Worm (Caenorhabditis elegans): Measurements from ENCODE around the gene pxmp-4.

The pxmp-4 gene

ce11 chrIV:337128-337646 is at the start of gene pxmp-4:
TSS of gene pxmp-4 (minus strand) at chrIV:337178.
- TF ChIP-seq T22C8.4 (GFP tag; IDR thresholded peaks at IDR 0.05) (no peak), flt-1 (GFP tag; IDR thresholded peaks at IDR 0.05) (no peak), ztf-23 (GFP tag; IDR thresholded peaks at IDR 0.05) (no peak), klf-2 (GFP tag; conservative IDR thresholded peaks at IDR 0.05) (no peak), tab-1 (GFP tag; IDR thresholded peaks at IDR 0.05) (no peak), cog-1 (tag; optimal IDR thresholded peaks at IDR 0.05) (no peak), med-1 (GFP tag; optimal IDR thresholded peaks at IDR 0.05; ENCODE audit: insufficient read depth) (no peak), ref-1 (GFP tag; conservative IDR thresholded peaks at IDR 0.05) (no peak), ztf-29 (GFP tag; IDR thresholded peaks at IDR 0.05) (no peak)

DNA sequence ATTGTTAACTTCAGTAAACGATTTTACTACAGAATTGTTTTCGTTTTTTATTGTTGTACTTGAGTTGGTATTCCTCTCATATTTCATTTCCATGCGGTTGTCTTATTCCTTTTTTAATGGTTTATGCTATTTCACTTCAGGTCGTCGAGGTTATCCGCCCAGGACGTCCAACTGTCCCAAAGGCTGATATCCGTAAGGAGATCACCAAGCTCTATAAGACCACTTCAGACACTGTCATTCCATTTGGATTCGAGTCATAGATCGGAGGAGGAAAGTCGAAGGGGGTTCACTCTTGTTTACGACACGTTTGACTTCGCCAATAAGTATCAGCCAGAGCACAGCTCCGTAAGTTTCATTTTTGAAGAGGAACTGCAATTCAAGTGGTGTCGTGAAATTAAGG is 49.6 kb upstream of the pxmp-4 start, which contains the start of gene T07A9.14:
Gene T07A9.14 (plus strand): TSS at position 124 of the 400 bp plus-strand sequence.
- TF ChIP-seq flt-1 (GFP tag; IDR thresholded peaks at IDR 0.05) (no peak), cog-1 (tag; optimal IDR thresholded peaks at IDR 0.05) (no peak), ztf-23 (GFP tag; IDR thresholded peaks at IDR 0.05) (no peak), T22C8.4 (GFP tag; IDR thresholded peaks at IDR 0.05) (no peak), ztf-29 (GFP tag; IDR thresholded peaks at IDR 0.05) (no peak), klf-2 (GFP tag; conservative IDR thresholded peaks at IDR 0.05) (no peak), tab-1 (GFP tag; IDR thresholded peaks at IDR 0.05) (no peak), med-1 (GFP tag; optimal IDR thresholded peaks at IDR 0.05; ENCODE audit: insufficient read depth) (no peak), ref-1 (GFP tag; conservative IDR thresholded peaks at IDR 0.05) (no peak)

- TF ChIP-seq cog-1 (tag; optimal IDR thresholded peaks at IDR 0.05) (peak; percentile 84), ztf-23 (GFP tag; IDR thresholded peaks at IDR 0.05) (peak; percentile 93), klf-2 (GFP tag; conservative IDR thresholded peaks at IDR 0.05) (peak; percentile 87), tab-1 (GFP tag; IDR thresholded peaks at IDR 0.05) (peak; percentile 78; the same call in 1 of the 2 replicates), T22C8.4 (GFP tag; IDR thresholded peaks at IDR 0.05) (peak; percentile 72), ref-1 (GFP tag; conservative IDR thresholded peaks at IDR 0.05) (0 out of 2 replicates have a peak, but pooled peaks have one; percentile 39), flt-1 (GFP tag; IDR thresholded peaks at IDR 0.05) (peak; percentile 86), ztf-29 (GFP tag; IDR thresholded peaks at IDR 0.05) (peak; percentile 85)
Measured at ce11 chrIV:385150-385937, 48.4 kb upstream of the pxmp-4 start, which contains the start of gene rps-24. TSS of gene rps-24 (plus strand) at chrIV:385887.

DNA sequence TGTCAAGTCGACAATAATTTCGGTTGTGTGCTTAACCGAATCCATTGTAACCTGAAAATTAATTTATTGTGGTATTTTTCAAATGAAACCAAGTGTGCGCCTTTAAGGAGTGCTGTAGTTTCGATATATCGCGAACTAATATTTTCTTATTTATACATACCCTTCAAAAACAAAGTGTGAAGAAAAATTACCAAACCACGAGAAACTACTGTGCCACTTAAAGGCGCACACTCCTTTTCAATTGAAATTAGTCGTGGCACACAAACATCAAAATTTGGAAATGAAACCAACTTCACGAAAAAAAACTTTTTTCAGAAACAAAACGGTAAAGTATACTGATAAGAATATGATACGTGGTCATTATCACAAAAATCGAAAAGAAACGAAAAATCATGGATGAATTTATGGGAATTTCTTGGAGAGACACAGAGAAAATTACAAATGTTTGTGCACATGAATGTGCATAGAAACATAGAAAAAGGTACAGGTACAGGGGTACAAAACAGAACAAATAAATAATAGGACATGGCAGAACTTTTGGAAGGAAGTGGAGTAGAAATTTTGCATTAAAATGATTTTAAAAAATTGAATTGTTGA is 46.3 kb upstream of the pxmp-4 start, which contains the start of gene spl-1:
Gene spl-1 (minus strand): TSS at position 51 of the 597 bp plus-strand sequence.
- TF ChIP-seq med-1 (GFP tag; optimal IDR thresholded peaks at IDR 0.05; ENCODE audit: insufficient read depth) = no peak
- TF ChIP-seq tab-1 (GFP tag; IDR thresholded peaks at IDR 0.05) = no peak
- TF ChIP-seq klf-2 (GFP tag; conservative IDR thresholded peaks at IDR 0.05) = no peak
- TF ChIP-seq ref-1 (GFP tag; conservative IDR thresholded peaks at IDR 0.05) = no peak
- TF ChIP-seq cog-1 (tag; optimal IDR thresholded peaks at IDR 0.05) = no peak
- no peak for TF ChIP-seq flt-1 (GFP tag; IDR thresholded peaks at IDR 0.05)
- TF ChIP-seq ztf-29 (GFP tag; IDR thresholded peaks at IDR 0.05) = no peak
- TF ChIP-seq T22C8.4 (GFP tag; IDR thresholded peaks at IDR 0.05) = no peak
- no peak for TF ChIP-seq ztf-23 (GFP tag; IDR thresholded peaks at IDR 0.05)

- TF ChIP-seq med-1 (GFP tag; optimal IDR thresholded peaks at IDR 0.05; ENCODE audit: insufficient read depth) = no peak
- no peak for TF ChIP-seq flt-1 (GFP tag; IDR thresholded peaks at IDR 0.05)
Measured at ce11 chrIV:379605-380004, 42.6 kb upstream of the pxmp-4 start.

ce11 chrIV:378838-379237 is 41.9 kb upstream of the pxmp-4 start:
- TF ChIP-seq ztf-29 (GFP tag; IDR thresholded peaks at IDR 0.05) = no peak
- TF ChIP-seq flt-1 (GFP tag; IDR thresholded peaks at IDR 0.05) = no peak
- no peak for TF ChIP-seq T22C8.4 (GFP tag; IDR thresholded peaks at IDR 0.05)
- TF ChIP-seq ref-1 (GFP tag; conservative IDR thresholded peaks at IDR 0.05) = no peak
- no peak for TF ChIP-seq klf-2 (GFP tag; conservative IDR thresholded peaks at IDR 0.05)
- TF ChIP-seq cog-1 (tag; optimal IDR thresholded peaks at IDR 0.05) = no peak
- TF ChIP-seq tab-1 (GFP tag; IDR thresholded peaks at IDR 0.05) = no peak
- TF ChIP-seq ztf-23 (GFP tag; IDR thresholded peaks at IDR 0.05) = no peak
- TF ChIP-seq med-1 (GFP tag; optimal IDR thresholded peaks at IDR 0.05; ENCODE audit: insufficient read depth) = no peak

ce11 chrIV:378367-378766 is 41.4 kb upstream of the pxmp-4 start:
- no peak for TF ChIP-seq cog-1 (tag; optimal IDR thresholded peaks at IDR 0.05)
- no peak for TF ChIP-seq flt-1 (GFP tag; IDR thresholded peaks at IDR 0.05)
- TF ChIP-seq klf-2 (GFP tag; conservative IDR thresholded peaks at IDR 0.05) = no peak
- no peak for TF ChIP-seq ztf-23 (GFP tag; IDR thresholded peaks at IDR 0.05)
- no peak for TF ChIP-seq med-1 (GFP tag; optimal IDR thresholded peaks at IDR 0.05; ENCODE audit: insufficient read depth)
- TF ChIP-seq ztf-29 (GFP tag; IDR thresholded peaks at IDR 0.05) = no peak
- TF ChIP-seq tab-1 (GFP tag; IDR thresholded peaks at IDR 0.05) = no peak
- no peak for TF ChIP-seq ref-1 (GFP tag; conservative IDR thresholded peaks at IDR 0.05)

DNA sequence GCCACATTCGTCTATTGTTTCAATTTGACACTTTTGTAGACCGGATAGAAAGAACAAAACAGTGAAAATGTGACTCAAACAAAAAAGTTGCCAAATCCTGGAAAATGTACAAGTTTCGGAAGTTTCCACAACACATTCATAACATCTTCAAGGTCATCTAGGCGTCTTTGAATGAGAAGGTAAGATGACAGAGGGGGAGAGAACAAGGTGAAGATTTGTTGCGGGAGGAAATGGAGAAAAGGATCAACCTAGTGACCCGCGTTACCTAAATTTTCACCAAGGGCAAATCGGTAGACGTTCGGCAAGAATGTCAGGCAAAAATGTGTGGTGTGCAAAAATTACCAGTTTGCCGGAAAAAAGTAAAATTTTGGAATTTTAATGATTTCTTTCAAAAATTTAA is 40.8 kb upstream of the pxmp-4 start:
- no peak for TF ChIP-seq klf-2 (GFP tag; conservative IDR thresholded peaks at IDR 0.05)

DNA sequence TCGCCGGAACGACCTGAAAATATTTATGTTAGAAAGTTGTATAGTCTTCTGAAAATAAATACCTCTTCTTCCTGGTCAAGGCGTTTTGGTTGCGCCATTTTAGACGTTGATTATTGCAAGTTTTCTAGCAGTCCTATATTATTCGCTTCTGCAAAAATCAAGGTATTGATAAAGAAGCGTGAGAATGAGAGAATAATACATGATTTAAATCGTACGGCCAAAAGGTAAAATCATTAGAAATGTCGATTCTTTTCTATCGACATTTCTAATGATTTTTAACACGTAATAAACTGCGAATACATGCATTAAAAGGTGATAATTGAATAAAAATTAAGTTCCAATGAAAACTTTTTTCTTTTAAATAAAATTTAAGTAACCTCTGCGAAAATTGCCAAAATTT is 38.9 kb upstream of the pxmp-4 start, which contains the start of gene fln-1:
Gene fln-1 (minus strand): TSS at position 101 of the 400 bp plus-strand sequence.
- TF ChIP-seq tab-1 (GFP tag; IDR thresholded peaks at IDR 0.05) = no peak
- no peak for TF ChIP-seq cog-1 (tag; optimal IDR thresholded peaks at IDR 0.05)
- no peak for TF ChIP-seq ref-1 (GFP tag; conservative IDR thresholded peaks at IDR 0.05)
- no peak for TF ChIP-seq ztf-23 (GFP tag; IDR thresholded peaks at IDR 0.05)
- no peak for TF ChIP-seq med-1 (GFP tag; optimal IDR thresholded peaks at IDR 0.05; ENCODE audit: insufficient read depth)
- TF ChIP-seq T22C8.4 (GFP tag; IDR thresholded peaks at IDR 0.05) = no peak

Data from whole organism, midembryonic.